Fruit fly (Drosophila melanogaster): ENCODE data around the gene Tdh.

Tdh gene

dm6 chr3L:20466599-20466998, at the start of gene Tdh:
Gene Tdh, plus strand, starts transcription at chr3L:20466944.
- no peak for TF ChIP-seq noc (tag; optimal IDR thresholded peaks at IDR 0.05)

dm6 chr3L:20425888-20426287, 40.9 kb upstream of the Tdh start, which contains the start of gene CG5282:
Gene CG5282, minus strand, starts transcription at chr3L:20426071.
- no peak for TF ChIP-seq noc (tag; optimal IDR thresholded peaks at IDR 0.05)

dm6 chr3L:20427449-20427848, 39.3 kb upstream of the Tdh start, which contains the start of gene CG5274:
Gene CG5274, minus strand, starts transcription at chr3L:20427666.
- no peak for TF ChIP-seq noc (tag; optimal IDR thresholded peaks at IDR 0.05)

- no peak for TF ChIP-seq noc (tag; optimal IDR thresholded peaks at IDR 0.05)
These were observed 36.6 kb upstream of the Tdh start, which contains the start of gene CG5262 for dm6 chr3L:20430182-20430581. Gene CG5262, minus strand, starts transcription at chr3L:20430475.

dm6 chr3L:20431619-20432018, 35.1 kb upstream of the Tdh start:
- TF ChIP-seq noc (tag; optimal IDR thresholded peaks at IDR 0.05): no peak

- TF ChIP-seq noc (tag; optimal IDR thresholded peaks at IDR 0.05): no peak
These were observed 34.4 kb upstream of the Tdh start, which contains the start of the genes Las and Psn for dm6 chr3L:20432297-20432696. Gene Las, minus strand, starts transcription at chr3L:20432361. Gene Psn, plus strand, starts transcription at chr3L:20432468.

dm6 chr3L:20436069-20436468, 30.7 kb upstream of the Tdh start, which contains the start of the genes mRpL15 and CtIP:
Gene mRpL15, minus strand, starts transcription at chr3L:20436209.
Gene CtIP, plus strand, starts transcription at chr3L:20436250.
- TF ChIP-seq noc (tag; optimal IDR thresholded peaks at IDR 0.05): no peak

- TF ChIP-seq noc (tag; optimal IDR thresholded peaks at IDR 0.05): no peak
These were observed 27.0 kb upstream of the Tdh start, which contains the start of gene Hpd for dm6 chr3L:20439772-20440171. Gene Hpd, minus strand, starts transcription at chr3L:20439872.

- no peak for TF ChIP-seq noc (tag; optimal IDR thresholded peaks at IDR 0.05)
These were observed 25.8 kb upstream of the Tdh start for dm6 chr3L:20440902-20441429.

- TF ChIP-seq noc (tag; optimal IDR thresholded peaks at IDR 0.05): peak; percentile 51
These were observed 24.9 kb upstream of the Tdh start, which contains the start of gene CG5910 for dm6 chr3L:20441632-20442469. Gene CG5910, plus strand, starts transcription at chr3L:20442419.

- no peak for TF ChIP-seq noc (tag; optimal IDR thresholded peaks at IDR 0.05)
These were observed 23.9 kb upstream of the Tdh start for dm6 chr3L:20442674-20443313.

- peak; percentile 83 for TF ChIP-seq noc (tag; optimal IDR thresholded peaks at IDR 0.05)
These were observed 21.8 kb upstream of the Tdh start for dm6 chr3L:20444815-20445519.

dm6 chr3L:20446030-20446429, 20.7 kb upstream of the Tdh start:
- TF ChIP-seq noc (tag; optimal IDR thresholded peaks at IDR 0.05): no peak

dm6 chr3L:20447337-20447736, 19.4 kb upstream of the Tdh start:
- TF ChIP-seq noc (tag; optimal IDR thresholded peaks at IDR 0.05): no peak

- TF ChIP-seq noc (tag; optimal IDR thresholded peaks at IDR 0.05): peak; percentile 25
These were observed 18.8 kb upstream of the Tdh start for dm6 chr3L:20447957-20448356.

dm6 chr3L:20448773-20449172, 18.0 kb upstream of the Tdh start:
- no peak for TF ChIP-seq noc (tag; optimal IDR thresholded peaks at IDR 0.05)
